Worm (Caenorhabditis elegans): ENCODE results near the gene Y39B6A.37.

Gene Y39B6A.37

DNA sequence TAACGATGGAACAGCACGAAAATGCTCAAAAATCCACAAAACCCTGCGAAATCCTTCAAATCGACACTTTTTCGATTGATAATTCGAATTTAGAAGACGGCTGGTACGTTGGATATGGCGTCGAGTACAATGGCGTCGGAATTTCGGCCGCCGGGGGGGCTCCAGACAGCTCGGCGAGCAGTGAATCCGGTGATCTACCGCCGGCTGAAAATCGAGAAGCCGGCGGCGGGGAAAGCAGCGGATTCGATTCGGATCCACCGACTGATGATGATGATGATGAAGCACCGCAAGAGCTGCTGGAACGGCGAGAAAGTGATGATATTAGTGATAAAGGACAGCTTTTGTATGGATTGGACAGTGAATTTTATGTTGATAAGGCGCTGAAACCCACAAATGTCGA is 307 bp downstream of the Y39B6A.37 start:
- TF ChIP-seq unc-62 (GFP tag; optimal IDR thresholded peaks at IDR 0.05 in 1 of 2): peak in 1 of 2 experiments; percentile 47
- TF ChIP-seq unc-62 (tag; optimal IDR thresholded peaks at IDR 0.05): no peak
- TF ChIP-seq set-16 (GFP tag; IDR thresholded peaks at IDR 0.05): peak; percentile 87
- no peak for TF ChIP-seq nhr-76 (tag; optimal IDR thresholded peaks at IDR 0.05)

DNA sequence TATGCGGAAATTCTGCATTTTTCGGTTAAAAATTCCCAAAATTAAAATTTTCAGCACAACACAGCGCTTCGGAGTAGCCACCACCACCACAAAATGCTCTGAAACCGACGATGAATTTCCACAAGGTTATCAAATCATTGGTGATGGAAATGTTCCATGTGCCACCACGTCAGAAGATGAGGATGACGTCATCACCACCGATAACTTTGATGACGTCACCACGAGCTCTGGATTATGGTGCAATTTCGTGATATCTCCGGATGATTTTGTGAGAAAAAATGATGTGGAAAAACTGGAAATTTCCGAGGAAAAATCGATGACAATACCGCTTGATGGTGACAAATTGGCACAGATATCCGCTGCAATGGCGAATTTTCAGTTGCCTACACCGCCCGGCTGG is 2.4 kb downstream of the Y39B6A.37 start:
- TF ChIP-seq nhr-111 (GFP tag; optimal IDR thresholded peaks at IDR 0.05) (no peak), gei-8 (GFP tag; optimal IDR thresholded peaks at IDR 0.05) (no peak), hlh-11 (tag; optimal IDR thresholded peaks at IDR 0.05) (no peak), ztf-11 (tag; optimal IDR thresholded peaks at IDR 0.05) (no peak), set-16 (GFP tag; IDR thresholded peaks at IDR 0.05) (no peak), lir-3 (tag; optimal IDR thresholded peaks at IDR 0.05) (no peak), dmd-6 (GFP tag; IDR thresholded peaks at IDR 0.05) (no peak), ceh-32 (tag; optimal IDR thresholded peaks at IDR 0.05; ENCODE audit: poor library complexity) (no peak), F26F4.8 (GFP tag; conservative IDR thresholded peaks at IDR 0.05) (no peak), hif-1 (tag; optimal IDR thresholded peaks at IDR 0.05) (no peak)

DNA sequence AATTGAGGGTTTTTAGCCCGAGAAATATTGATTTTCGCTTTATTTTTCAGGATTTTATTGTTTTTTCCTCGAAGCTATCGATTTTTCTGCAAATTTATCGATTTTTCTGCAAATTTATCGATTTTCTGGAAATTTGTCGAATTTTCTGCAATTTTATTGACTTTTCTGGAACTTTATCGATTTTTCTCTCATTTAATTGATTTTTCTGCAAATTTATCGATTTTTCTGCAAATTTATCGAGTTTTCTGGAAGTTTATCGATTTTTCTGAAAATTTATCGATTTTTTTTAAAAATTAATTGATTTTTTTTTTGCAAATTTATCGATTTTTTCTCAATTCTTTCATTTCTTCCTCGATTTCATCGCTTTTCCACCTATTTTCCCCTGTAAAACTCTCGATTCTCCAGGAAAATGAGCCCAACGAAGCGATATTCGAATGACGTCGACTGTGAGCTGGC is 2.9 kb downstream of the Y39B6A.37 start, which contains the start of gene gtf-2F2:
Gene gtf-2F2, plus strand, starts transcription at position 406 of the 456 bp plus-strand sequence.
- no peak for TF ChIP-seq T26A8.4 (GFP tag; IDR thresholded peaks at IDR 0.05)
- TF ChIP-seq ceh-28 (tag; optimal IDR thresholded peaks at IDR 0.05): peak; percentile 91
- TF ChIP-seq spr-3 (GFP tag; optimal IDR thresholded peaks at IDR 0.05): no peak
- no peak for TF ChIP-seq nhr-28 (tag; optimal IDR thresholded peaks at IDR 0.05)
- no peak for TF ChIP-seq unc-39 (tag; optimal IDR thresholded peaks at IDR 0.05)
- no peak for TF ChIP-seq daf-16 (GFP tag; optimal IDR thresholded peaks at IDR 0.05)
- TF ChIP-seq daf-16 (tag; optimal IDR thresholded peaks at IDR 0.05): no peak
- peak; percentile 79 for TF ChIP-seq aha-1 (tag)
- TF ChIP-seq Y5F2A.4 (GFP tag; optimal IDR thresholded peaks at IDR 0.05): no peak

DNA sequence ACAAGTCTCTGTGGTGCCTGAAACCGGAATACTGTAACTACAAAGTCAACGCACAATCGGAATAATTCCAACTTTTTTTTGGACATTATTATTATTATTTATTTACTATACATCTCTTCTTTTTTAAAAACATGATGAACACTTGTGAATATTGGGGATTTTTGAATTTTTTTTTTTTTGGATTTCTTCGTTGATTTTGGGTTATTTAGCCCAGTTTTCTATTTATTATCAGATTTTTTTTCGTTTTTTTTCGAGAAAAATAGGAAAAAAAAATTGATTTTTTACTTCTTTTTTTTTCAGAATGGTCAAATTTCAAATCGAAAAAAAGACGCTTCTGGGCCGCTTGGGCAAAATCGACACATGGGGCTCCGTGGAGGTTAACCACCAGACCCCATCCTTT is 7.4 kb downstream of the Y39B6A.37 start, which contains the start of gene tgt-2:
Gene tgt-2, plus strand, starts transcription at position 301 of the 400 bp plus-strand sequence.
- TF ChIP-seq set-16 (GFP tag; IDR thresholded peaks at IDR 0.05): no peak
- no peak for TF ChIP-seq Y48G9A.11 (GFP tag; IDR thresholded peaks at IDR 0.05)
- no peak for TF ChIP-seq lin-13 (GFP tag; optimal IDR thresholded peaks at IDR 0.05)
- TF ChIP-seq lsy-2 (tag; optimal IDR thresholded peaks at IDR 0.05): no peak
- TF ChIP-seq unc-130 (GFP tag; optimal IDR thresholded peaks at IDR 0.05): no peak
- no peak for TF ChIP-seq fkh-10 (GFP tag; optimal IDR thresholded peaks at IDR 0.05)
- TF ChIP-seq lin-15B (tag; optimal IDR thresholded peaks at IDR 0.05): no peak
- TF ChIP-seq nhr-6 (tag; optimal IDR thresholded peaks at IDR 0.05): no peak
- TF ChIP-seq R02D3.7 (tag; optimal IDR thresholded peaks at IDR 0.05): no peak
- TF ChIP-seq F26F4.8 (GFP tag; conservative IDR thresholded peaks at IDR 0.05): no peak
- TF ChIP-seq attf-4 (tag; optimal IDR thresholded peaks at IDR 0.05): no peak
- TF ChIP-seq F37D6.2 (tag; optimal IDR thresholded peaks at IDR 0.05): no peak
- no peak for TF ChIP-seq duxl-1 (tag; optimal IDR thresholded peaks at IDR 0.05; ENCODE audit: poor library complexity)

DNA sequence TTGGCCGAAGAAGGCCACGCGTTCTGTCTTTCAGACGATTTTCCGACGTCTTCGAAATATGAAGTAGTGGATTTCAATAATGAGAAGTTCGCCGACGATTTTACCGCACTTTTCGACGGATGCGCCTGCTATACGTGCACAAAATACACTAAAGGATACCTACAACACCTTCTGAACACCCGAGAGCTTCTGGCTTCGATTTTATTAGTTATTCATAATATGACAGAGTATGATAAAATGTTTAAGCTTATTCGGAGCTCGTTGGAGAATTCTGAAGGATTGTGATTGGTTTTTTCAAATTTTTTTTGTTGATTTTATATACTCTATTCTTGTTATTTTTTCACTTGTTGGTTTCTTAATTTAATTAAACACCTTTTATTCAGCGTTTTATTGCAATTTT is 9.9 kb downstream of the Y39B6A.37 start:
- no peak for TF ChIP-seq jun-1 (tag; optimal IDR thresholded peaks at IDR 0.05)
- no peak for TF ChIP-seq F37D6.2 (tag; optimal IDR thresholded peaks at IDR 0.05)
- 0 out of 2 replicates have a peak, but pooled peaks have one; percentile 43 for TF ChIP-seq Y75B8A.6 (GFP tag; IDR thresholded peaks at IDR 0.05)
- peak; percentile 94 for TF ChIP-seq aha-1 (tag)

Data from whole organism, L4 larva.